Worm (Caenorhabditis elegans): ENCODE data around the gene cdc-25.2.

ce11 chrV:1585411-1585810 lies 18.5 kb downstream of the cdc-25.2 start, which contains the start of gene F16B4.7:
- TF ChIP-seq elt-3 (tag; optimal IDR thresholded peaks at IDR 0.05) (no peak), mep-1 (tag; optimal IDR thresholded peaks at IDR 0.05) (no peak)

Data from whole organism, mixed stage, embryonic.